Fruit fly (Drosophila melanogaster) whole organism, prepupa: ENCODE results near the gene CG12725.
A peak's percentile ranks its signal among the peaks of the same experiment; 100 is the strongest.

ENCODE experiments used
- CG10631 ChIP-seq: fragments of 200-800 bp; sonication (Bioruptor generic); optimal IDR thresholded peaks from 2 replicates; lab custom pipeline; 2016; ENCODE audit warnings: missing biosample characterization, missing genetic modification characterization
- CG11294 ChIP-seq: fragments of 200-800 bp; sonication (Bioruptor generic); IDR thresholded peaks from 2 replicates; pipeline ENCODE4 v1.3.6; 2022; ENCODE audit warnings: missing biosample characterization, missing genetic modification characterization
- CG11762 ChIP-seq: fragments of 200-800 bp; sonication (Bioruptor generic); optimal IDR thresholded peaks from 3 replicates; lab custom pipeline; 2016; ENCODE audit warnings: missing biosample characterization, missing genetic modification characterization; ENCODE audit not compliant: insufficient read depth
- CG11902 ChIP-seq: fragments of 200-800 bp; sonication (Bioruptor generic); optimal IDR thresholded peaks from 3 replicates; lab custom pipeline; 2016; ENCODE audit warnings: missing biosample characterization, missing genetic modification characterization
- CG15336 ChIP-seq: fragments of 200-800 bp; sonication (Bioruptor generic); IDR thresholded peaks from 2 replicates; pipeline ENCODE4 v1.3.6; 2022; ENCODE audit warnings: missing biosample characterization, missing genetic modification characterization
- CG1621 ChIP-seq: fragments of 200-800 bp; sonication (Bioruptor generic); optimal IDR thresholded peaks from 3 replicates; lab custom pipeline; 2018; ENCODE audit warnings: missing biosample characterization, mild to moderate bottlenecking, missing genetic modification characterization
- CG16779 ChIP-seq: fragments of 200-800 bp; sonication (Bioruptor generic); optimal IDR thresholded peaks from 3 replicates; lab custom pipeline; 2017; ENCODE audit warnings: missing biosample characterization, mild to moderate bottlenecking, missing genetic modification characterization
- CG31627 ChIP-seq: fragments of 200-800 bp; sonication (Bioruptor generic); optimal IDR thresholded peaks from 3 replicates; lab custom pipeline; 2016; ENCODE audit warnings: missing biosample characterization, missing genetic modification characterization
- CG32006 ChIP-seq: fragments of 200-800 bp; sonication (Bioruptor generic); optimal IDR thresholded peaks from 3 replicates; lab custom pipeline; 2017; ENCODE audit warnings: missing biosample characterization, mild to moderate bottlenecking, missing genetic modification characterization
- CG34406 ChIP-seq: fragments of 200-800 bp; sonication (Bioruptor generic); optimal IDR thresholded peaks from 3 replicates; lab custom pipeline; 2016; ENCODE audit warnings: missing biosample characterization, missing genetic modification characterization
- CG3919 ChIP-seq: fragments of 200-800 bp; sonication (Bioruptor generic); optimal IDR thresholded peaks from 3 replicates; lab custom pipeline; 2016; ENCODE audit warnings: missing biosample characterization, missing genetic modification characterization
- CG4318 ChIP-seq: fragments of 200-800 bp; sonication (Bioruptor generic); optimal IDR thresholded peaks from 3 replicates; lab custom pipeline; 2017; ENCODE audit warnings: missing biosample characterization, mild to moderate bottlenecking, missing genetic modification characterization
- CG6792 ChIP-seq: fragments of 200-800 bp; sonication (Bioruptor generic); optimal IDR thresholded peaks from 3 replicates; lab custom pipeline; 2016; ENCODE audit warnings: missing biosample characterization, missing genetic modification characterization
- CG6808 ChIP-seq: fragments of 200-800 bp; sonication (Bioruptor generic); optimal IDR thresholded peaks from 3 replicates; lab custom pipeline; 2017; ENCODE audit warnings: missing biosample characterization, missing genetic modification characterization, mild to moderate bottlenecking, moderate library complexity, missing genetic modification reagents
- CG7368 ChIP-seq: fragments of 200-800 bp; sonication (Bioruptor generic); optimal IDR thresholded peaks from 3 replicates; lab custom pipeline; 2016; ENCODE audit warnings: missing biosample characterization, missing genetic modification characterization
- CG8119 ChIP-seq: fragments of 200-800 bp; sonication (Bioruptor generic); IDR thresholded peaks from 3 replicates; pipeline ENCODE4 v1.3.6; 2022; ENCODE audit warnings: missing biosample characterization, missing genetic modification characterization
- CG8632 ChIP-seq: fragments of 200-800 bp; sonication (Bioruptor generic); optimal IDR thresholded peaks from 3 replicates; lab custom pipeline; 2016; ENCODE audit warnings: missing biosample characterization, missing genetic modification characterization
- CG9139 ChIP-seq: fragments of 200-800 bp; sonication (Bioruptor generic); optimal IDR thresholded peaks from 3 replicates; lab custom pipeline; 2017; ENCODE audit warnings: missing biosample characterization, mild to moderate bottlenecking, missing genetic modification characterization
- Eip75B ChIP-seq: fragments of 200-800 bp; sonication (Bioruptor generic); optimal IDR thresholded peaks from 3 replicates; lab custom pipeline; 2016; ENCODE audit warnings: missing biosample characterization, missing genetic modification characterization
- Eip78C ChIP-seq: fragments of 200-800 bp; sonication (Bioruptor generic); peaks from one replicate; lab custom pipeline; 2016; ENCODE audit warnings: missing biosample characterization, missing genetic modification characterization
- Eip93F ChIP-seq: fragments of 200-800 bp; sonication (Bioruptor generic); optimal IDR thresholded peaks from 2 replicates; lab custom pipeline; 2016; ENCODE audit warnings: missing biosample characterization, mild to moderate bottlenecking, missing genetic modification characterization
- Ets21C ChIP-seq: fragments of 200-800 bp; sonication (Bioruptor generic); optimal IDR thresholded peaks from 3 replicates; lab custom pipeline; 2016; ENCODE audit warnings: missing biosample characterization, missing genetic modification characterization
- Ets96B ChIP-seq: fragments of 200-800 bp; optimal IDR thresholded peaks from 2 replicates; lab custom pipeline; 2019; ENCODE audit warnings: missing biosample characterization, mild to moderate bottlenecking, missing genetic modification characterization, moderate library complexity
- Gug ChIP-seq: fragments of 200-800 bp; sonication (Bioruptor generic); IDR thresholded peaks from 2 replicates; pipeline ENCODE4 v1.3.6; 2022; ENCODE audit warnings: missing biosample characterization, missing genetic modification characterization
- Hr38 ChIP-seq: sonication (Bioruptor generic); optimal IDR thresholded peaks from 2 replicates; lab custom pipeline; 2016; ENCODE audit warnings: missing biosample characterization, missing genetic modification characterization
- Lpt ChIP-seq: fragments of 200-800 bp; sonication (Bioruptor generic); optimal IDR thresholded peaks from 3 replicates; lab custom pipeline; 2016; ENCODE audit warnings: missing biosample characterization, missing genetic modification characterization
- Met ChIP-seq: fragments of 200-800 bp; sonication (Bioruptor generic); optimal IDR thresholded peaks from 3 replicates; lab custom pipeline; 2016; ENCODE audit warnings: missing biosample characterization, missing genetic modification characterization
- OdsH ChIP-seq: fragments of 200-800 bp; sonication (Bioruptor generic); optimal IDR thresholded peaks from 3 replicates; lab custom pipeline; 2016; ENCODE audit warnings: missing biosample characterization, missing genetic modification characterization
- Smox ChIP-seq: fragments of 200-800 bp; sonication (Bioruptor generic); optimal IDR thresholded peaks from 3 replicates; lab custom pipeline; 2016; ENCODE audit warnings: missing biosample characterization, missing genetic modification characterization
- Sox102F ChIP-seq: fragments of 200-800 bp; sonication (Bioruptor generic); optimal IDR thresholded peaks from 2 replicates; lab custom pipeline; 2016; ENCODE audit warnings: missing biosample characterization, mild to moderate bottlenecking, missing genetic modification characterization
- Sox14 ChIP-seq: fragments of 200-800 bp; sonication (Bioruptor generic); optimal IDR thresholded peaks from 3 replicates; lab custom pipeline; 2016; ENCODE audit warnings: missing biosample characterization, missing genetic modification characterization
- Sox15 ChIP-seq: fragments of 200-800 bp; sonication (Bioruptor generic); optimal IDR thresholded peaks from 3 replicates; lab custom pipeline; 2016; ENCODE audit warnings: missing biosample characterization, missing genetic modification characterization
- achi ChIP-seq: fragments of 200-800 bp; sonication (Bioruptor generic); optimal IDR thresholded peaks from 3 replicates; lab custom pipeline; 2016; ENCODE audit warnings: missing biosample characterization, missing genetic modification characterization
- acj6 ChIP-seq: fragments of 200-800 bp; sonication (Bioruptor generic); optimal IDR thresholded peaks from 3 replicates; lab custom pipeline; 2016; ENCODE audit warnings: missing biosample characterization, missing genetic modification characterization
- cyc ChIP-seq: fragments of 200-800 bp; sonication (Bioruptor generic); optimal IDR thresholded peaks from 3 replicates; lab custom pipeline; 2016; ENCODE audit warnings: missing biosample characterization, missing genetic modification characterization
- dac ChIP-seq: fragments of 200-800 bp; sonication (Bioruptor generic); optimal IDR thresholded peaks from 2 replicates; lab custom pipeline; 2017; ENCODE audit warnings: missing biosample characterization, mild to moderate bottlenecking, missing genetic modification characterization
- dsx ChIP-seq: fragments of 200-800 bp; optimal IDR thresholded peaks from 3 replicates; lab custom pipeline; 2019; ENCODE audit warnings: missing biosample characterization, mild to moderate bottlenecking, missing genetic modification characterization, moderate library complexity; ENCODE audit not compliant: poor library complexity, severe bottlenecking
- eg ChIP-seq: fragments of 200-800 bp; sonication (Bioruptor generic); IDR thresholded peaks from 3 replicates; pipeline ENCODE4 v1.3.6; 2022; ENCODE audit warnings: missing biosample characterization, missing genetic modification characterization
- esn ChIP-seq: fragments of 200-800 bp; sonication (Bioruptor generic); optimal IDR thresholded peaks from 2 replicates; lab custom pipeline; 2016; ENCODE audit warnings: missing biosample characterization, mild to moderate bottlenecking, missing genetic modification characterization, moderate library complexity
- fd59A ChIP-seq: fragments of 200-800 bp; sonication (Bioruptor generic); optimal IDR thresholded peaks from 2 replicates; lab custom pipeline; 2017; ENCODE audit warnings: missing biosample characterization, mild to moderate bottlenecking, missing genetic modification characterization, missing genetic modification reagents
- lz ChIP-seq: fragments of 200-800 bp; sonication (Bioruptor generic); optimal IDR thresholded peaks from 3 replicates; lab custom pipeline; 2016; ENCODE audit warnings: missing biosample characterization, missing genetic modification characterization
- net ChIP-seq: fragments of 200-800 bp; sonication (Bioruptor generic); optimal IDR thresholded peaks from 3 replicates; lab custom pipeline; 2016; ENCODE audit warnings: missing biosample characterization, missing genetic modification characterization
- pdm3 ChIP-seq: fragments of 200-800 bp; sonication (Bioruptor generic); optimal IDR thresholded peaks from 3 replicates; lab custom pipeline; 2016; ENCODE audit warnings: missing biosample characterization, missing genetic modification characterization
- salr ChIP-seq, 2 experiments: fragments of 200-800 bp; sonication (Bioruptor generic); optimal IDR thresholded peaks; 3 replicates each; lab custom pipeline; 2016 to 2018; ENCODE audit warnings: missing biosample characterization in 2 of 2, missing genetic modification characterization in 2 of 2, mild to moderate bottlenecking in 1 of 2
- ss ChIP-seq, 2 experiments: fragments of 200-800 bp; sonication (Bioruptor generic); optimal IDR thresholded peaks; 2 replicates in 1 of 2; 3 replicates in 1 of 2; lab custom pipeline; 2017 to 2018; ENCODE audit warnings: mild to moderate bottlenecking in 2 of 2, missing biosample characterization in 2 of 2, missing genetic modification characterization in 2 of 2, moderate library complexity in 1 of 2
- svp ChIP-seq: fragments of 200-800 bp; sonication (Bioruptor generic); peaks from one replicate; lab custom pipeline; 2016; ENCODE audit warnings: missing biosample characterization, missing genetic modification characterization
- topi ChIP-seq: fragments of 200-800 bp; sonication (Bioruptor generic); optimal IDR thresholded peaks from 3 replicates; lab custom pipeline; 2016; ENCODE audit warnings: missing biosample characterization, missing genetic modification characterization

The CG12725 gene

DNA sequence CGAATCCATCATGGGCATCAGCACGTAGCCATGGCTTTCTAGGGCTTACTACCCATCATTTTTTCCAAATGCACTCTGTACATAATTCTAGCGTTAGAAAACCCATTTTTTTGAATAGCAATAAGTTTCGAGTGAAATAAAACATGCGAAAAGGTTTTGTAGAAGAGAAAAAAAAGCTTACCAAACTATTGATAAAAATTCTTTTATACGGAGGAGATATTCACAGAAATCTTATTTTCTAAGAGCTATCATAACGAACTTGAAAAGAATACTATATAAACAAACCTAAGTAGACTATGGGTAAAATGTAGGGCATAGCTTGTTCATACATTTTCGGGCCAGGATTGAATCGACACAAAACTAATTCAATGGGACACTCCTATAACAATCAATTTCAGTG lies 32.4 kb downstream of the CG12725 start, which contains the start of gene CG1640:
Gene CG1640 (plus strand): TSS at position 301 of the 400 bp plus-strand sequence.
- no peak for TF ChIP-seq pdm3 (GFP tag; lab: Kevin White, UChicago)
- no peak for TF ChIP-seq Hr38 (GFP tag; lab: Kevin White, UChicago)
- TF ChIP-seq CG32006 (GFP tag; lab: Kevin White, UChicago) = no peak
- no peak for TF ChIP-seq CG6808 (GFP tag; lab: Kevin White, UChicago)
- TF ChIP-seq achi (GFP tag; lab: Kevin White, UChicago) = no peak
- no peak for TF ChIP-seq CG3919
- TF ChIP-seq eg (GFP tag; lab: Robert Waterston, UW) = no peak
- no peak for TF ChIP-seq Ets21C (GFP tag; lab: Kevin White, UChicago)

DNA sequence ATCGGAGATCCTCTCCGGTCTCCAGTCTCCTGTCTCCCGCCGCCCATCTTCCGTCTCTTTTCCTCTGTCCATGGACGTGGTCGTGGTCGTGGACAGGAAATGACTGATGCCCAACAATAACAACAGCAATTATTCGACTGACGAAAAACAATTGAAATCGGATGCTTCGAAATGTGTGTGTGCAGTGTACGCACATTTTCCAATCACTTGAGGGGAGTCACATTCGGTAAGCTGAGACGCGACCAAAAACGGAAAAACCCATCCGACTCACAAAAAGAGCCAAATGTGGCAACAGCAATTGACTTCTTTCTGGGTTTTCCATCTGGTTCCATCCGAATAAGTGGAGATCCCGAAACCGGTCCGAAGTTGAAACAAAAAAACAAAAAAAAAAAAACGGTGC lies 33.2 kb downstream of the CG12725 start:
- TF ChIP-seq net (GFP tag; lab: Kevin White, UChicago) (no peak), achi (GFP tag; lab: Kevin White, UChicago) (no peak), CG34406 (no peak), dac (GFP tag; lab: Kevin White, UChicago) (no peak), svp (no peak)

- peak; percentile 27 for TF ChIP-seq acj6
- TF ChIP-seq Met (GFP tag; lab: Kevin White, UChicago) = no peak
- peak; percentile 42 for TF ChIP-seq CG6808 (GFP tag; lab: Kevin White, UChicago)
- TF ChIP-seq Smox (GFP tag; lab: Kevin White, UChicago) = no peak
- no peak for TF ChIP-seq CG11762
- no peak for TF ChIP-seq topi (GFP tag; lab: Kevin White, UChicago)
- TF ChIP-seq Lpt (GFP tag; lab: Kevin White, UChicago) = peak; percentile 14
- TF ChIP-seq CG16779 = no peak
- TF ChIP-seq OdsH = peak; percentile 33
- peak; percentile 22 for TF ChIP-seq pdm3 (GFP tag; lab: Kevin White, UChicago)
- peak; percentile 63 for TF ChIP-seq CG10631
- TF ChIP-seq cyc (GFP tag; lab: Kevin White, UChicago) = no peak
- TF ChIP-seq fd59A (GFP tag; lab: Kevin White, UChicago) = peak; percentile 20
- TF ChIP-seq salr (GFP tag; optimal IDR thresholded peaks at IDR 0.05; lab: Kevin White, UChicago) = no peak
- no peak for TF ChIP-seq CG31627
- peak; percentile 31 for TF ChIP-seq achi (GFP tag; lab: Kevin White, UChicago)
- peak; percentile 70 for TF ChIP-seq Eip78C (GFP tag; lab: Kevin White, UChicago)
- TF ChIP-seq CG34406 = peak; percentile 21
- no peak for TF ChIP-seq Ets21C (GFP tag; lab: Kevin White, UChicago)
- TF ChIP-seq eg (GFP tag; lab: Robert Waterston, UW) = 0 out of 3 replicates have a peak, but pooled peaks have one; percentile 54
- no peak for TF ChIP-seq esn
- no peak for TF ChIP-seq CG11902
- TF ChIP-seq CG6792 (GFP tag; lab: Kevin White, UChicago) = no peak
- TF ChIP-seq CG8119 (GFP tag; lab: Robert Waterston, UW) = 0 out of 3 replicates have a peak, but pooled peaks have one; percentile 33
- peak; percentile 31 for TF ChIP-seq CG3919
- TF ChIP-seq Gug (GFP tag; lab: Robert Waterston, UW) = peak; percentile 41; the same call in 1 of the 2 replicates
- TF ChIP-seq CG7368 (GFP tag; lab: Kevin White, UChicago) = no peak
- TF ChIP-seq CG8632 = no peak
- no peak for TF ChIP-seq Eip75B (GFP tag; lab: Kevin White, UChicago)
- no peak for TF ChIP-seq Sox15 (GFP tag; lab: Kevin White, UChicago)
- TF ChIP-seq Sox14 (GFP tag; lab: Kevin White, UChicago) = no peak
- peak; percentile 21 for TF ChIP-seq CG32006 (GFP tag; lab: Kevin White, UChicago)
- TF ChIP-seq lz = no peak
- no peak for TF ChIP-seq Sox102F (GFP tag; lab: Kevin White, UChicago)
- TF ChIP-seq CG1621 = peak; percentile 24
- peak; percentile 66 for TF ChIP-seq CG15336 (GFP tag; lab: Robert Waterston, UW)
- TF ChIP-seq ss (GFP tag; optimal IDR thresholded peaks at IDR 0.05; lab: Kevin White, UChicago) = peak; percentile 41 to 46
- TF ChIP-seq Eip93F (GFP tag; lab: Kevin White, UChicago) = no peak
- TF ChIP-seq Ets96B (tag; lab: Kevin White, UChicago) = peak; percentile 60
- no peak for TF ChIP-seq CG11294 (GFP tag; lab: Robert Waterston, UW)
- no peak for TF ChIP-seq svp
- TF ChIP-seq CG9139 (GFP tag; lab: Kevin White, UChicago) = no peak
- TF ChIP-seq net (GFP tag; lab: Kevin White, UChicago) = no peak
- peak; percentile 64 for TF ChIP-seq dsx (GFP tag; lab: Kevin White, UChicago)
- TF ChIP-seq CG4318 (GFP tag; lab: Kevin White, UChicago) = no peak
These were observed 34.5 kb downstream of the CG12725 start, which contains the start of gene dmrt11E for dm6 chrX:13368149-13368548. TSS of gene dmrt11E (plus strand) at chrX:13368191.
